Fruit fly (Drosophila melanogaster): Measurements from ENCODE around the gene mrn.

The mrn gene

DNA sequence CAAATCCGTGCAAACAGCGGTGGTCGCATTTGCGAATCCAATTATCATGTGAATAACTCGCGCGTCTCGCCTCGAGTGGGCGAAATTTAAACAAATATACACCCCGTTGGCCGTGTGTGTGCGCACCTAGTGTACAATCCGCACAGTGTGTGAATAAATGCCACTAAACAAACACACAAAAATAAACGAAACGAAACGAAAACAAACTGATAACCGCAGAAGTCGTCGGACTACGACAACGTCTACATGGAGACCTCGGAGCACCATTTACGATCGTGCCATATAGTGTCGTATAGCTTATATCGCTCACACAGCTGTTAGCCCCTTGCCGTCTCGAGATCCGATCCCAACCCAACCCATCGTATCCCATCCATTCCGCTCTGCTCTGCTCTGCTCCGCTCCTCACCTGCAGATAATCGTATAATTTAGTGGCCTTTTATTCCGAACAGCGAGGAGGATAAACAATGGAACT, 13.8 kb downstream of the mrn start (continued):
- no peak for TF ChIP-seq cas (GFP tag; IDR thresholded peaks at IDR 0.05)
- no peak for TF ChIP-seq Dip2 (GFP tag; IDR thresholded peaks at IDR 0.05)
- peak; percentile 66 for TF ChIP-seq fd3F (GFP tag; optimal IDR thresholded peaks at IDR 0.05)
- peak; percentile 89 for TF ChIP-seq ci (GFP tag; IDR thresholded peaks at IDR 0.05)
- peak; percentile 73 for TF ChIP-seq run (tag; optimal IDR thresholded peaks at IDR 0.05)
- TF ChIP-seq CG12744 (GFP tag; optimal IDR thresholded peaks at IDR 0.05): peak; percentile 51
- no peak for TF ChIP-seq CG42726 (GFP tag; IDR thresholded peaks at IDR 0.05; ENCODE audit: partially characterized antibody)
- no peak for TF ChIP-seq CG15269 (tag; optimal IDR thresholded peaks at IDR 0.05)
- TF ChIP-seq gsb-n (tag; optimal IDR thresholded peaks at IDR 0.05): no peak
- peak; percentile 52 for TF ChIP-seq ash1 (GFP tag; optimal IDR thresholded peaks at IDR 0.05)
- peak; percentile 78 for TF ChIP-seq CG12219 (GFP tag; optimal IDR thresholded peaks at IDR 0.05)
- no peak for TF ChIP-seq Ada2b (GFP tag; IDR thresholded peaks at IDR 0.05)
- peak; percentile 9 for TF ChIP-seq HmgD (GFP tag; optimal IDR thresholded peaks at IDR 0.05)
- no peak for TF ChIP-seq Spps (tag; optimal IDR thresholded peaks at IDR 0.05)
- peak; percentile 47; the same call in 2 of the 3 replicates for TF ChIP-seq dysf (GFP tag; IDR thresholded peaks at IDR 0.05)
- TF ChIP-seq trem (tag; optimal IDR thresholded peaks at IDR 0.05): no peak
- no peak for TF ChIP-seq fru (optimal IDR thresholded peaks at IDR 0.05)
- TF ChIP-seq CG8388 (GFP tag; optimal IDR thresholded peaks at IDR 0.05): peak; percentile 63
- no peak for TF ChIP-seq chn (GFP tag; optimal IDR thresholded peaks at IDR 0.05)
- no peak for TF ChIP-seq pan (optimal IDR thresholded peaks at IDR 0.05)
- TF ChIP-seq pan (GFP tag; optimal IDR thresholded peaks at IDR 0.05 in 1 of 2, IDR thresholded peaks at IDR 0.05 in 1 of 2): peak in 1 of 2 experiments; percentile 53
- no peak for TF ChIP-seq tio (GFP tag; optimal IDR thresholded peaks at IDR 0.05)
- TF ChIP-seq CG10267 (tag; optimal IDR thresholded peaks at IDR 0.05): no peak
- no peak for TF ChIP-seq Myb (GFP tag; optimal IDR thresholded peaks at IDR 0.05)
- peak; percentile 88; the same call in 1 of the 2 replicates for TF ChIP-seq rib (GFP tag; IDR thresholded peaks at IDR 0.05)
- TF ChIP-seq ERR (GFP tag; optimal IDR thresholded peaks at IDR 0.05): peak; percentile 7
- TF ChIP-seq emc (GFP tag; optimal IDR thresholded peaks at IDR 0.05): no peak
- TF ChIP-seq CG10979 (tag; optimal IDR thresholded peaks at IDR 0.05): peak; percentile 44
- TF ChIP-seq CG31224 (GFP tag; IDR thresholded peaks at IDR 0.05): no peak
- peak; percentile 87 for TF ChIP-seq CHES-1-like (GFP tag; optimal IDR thresholded peaks at IDR 0.05)
- TF ChIP-seq CG7839 (tag; optimal IDR thresholded peaks at IDR 0.05): no peak
- peak; percentile 72 for TF ChIP-seq crol (GFP tag; IDR thresholded peaks at IDR 0.05)
- TF ChIP-seq toy (GFP tag; IDR thresholded peaks at IDR 0.05): no peak
- peak; percentile 94 for TF ChIP-seq mirr (GFP tag; optimal IDR thresholded peaks at IDR 0.05)
- TF ChIP-seq CG10543 (GFP tag; optimal IDR thresholded peaks at IDR 0.05): peak; percentile 98
- TF ChIP-seq NK7.1 (GFP tag; optimal IDR thresholded peaks at IDR 0.05): peak; percentile 31
- TF ChIP-seq Sox100B (GFP tag; optimal IDR thresholded peaks at IDR 0.05): no peak
- no peak for TF ChIP-seq tna (GFP tag; IDR thresholded peaks at IDR 0.05; ENCODE audit: partially characterized antibody)
- peak; percentile 62 for TF ChIP-seq Meics (GFP tag; optimal IDR thresholded peaks at IDR 0.05)
- 0 out of 2 replicates have a peak, but pooled peaks have one; percentile 45 for TF ChIP-seq Nf-YA (GFP tag; IDR thresholded peaks at IDR 0.05)
- peak; percentile 64; the same call in 1 of the 2 replicates for TF ChIP-seq sob (GFP tag; IDR thresholded peaks at IDR 0.05)
- no peak for TF ChIP-seq chif (GFP tag; optimal IDR thresholded peaks at IDR 0.05)
- peak; percentile 29 for TF ChIP-seq TFAM (GFP tag; optimal IDR thresholded peaks at IDR 0.05)
- no peak for TF ChIP-seq fd96Cb (tag; optimal IDR thresholded peaks at IDR 0.05)
- no peak; the same call in 2 of the 3 replicates for TF ChIP-seq CG17361 (GFP tag; IDR thresholded peaks at IDR 0.05)
- TF ChIP-seq CG16815 (GFP tag; optimal IDR thresholded peaks at IDR 0.05): no peak
- no peak for TF ChIP-seq bbx (GFP tag; IDR thresholded peaks at IDR 0.05; ENCODE audit: partially characterized antibody)
- peak; percentile 38 for TF ChIP-seq CG8089 (GFP tag; optimal IDR thresholded peaks at IDR 0.05)
- peak; percentile 71 for TF ChIP-seq CG1529 (GFP tag; optimal IDR thresholded peaks at IDR 0.05)
- TF ChIP-seq hbn (GFP tag; IDR thresholded peaks at IDR 0.05; ENCODE audit: partially characterized antibody): no peak
- TF ChIP-seq CG2678 (tag; optimal IDR thresholded peaks at IDR 0.05): no peak

Measured in whole organism, embryonic.